Fruit fly (Drosophila melanogaster) whole organism, embryonic: ENCODE data around the gene CG7556.

ENCODE experiments used
- B-H1 ChIP-seq: fragments of 200-800 bp; sonication (Bioruptor generic); IDR thresholded peaks from 3 replicates; pipeline ENCODE4 v1.3.6; 2022; ENCODE audit warnings: missing biosample characterization, missing genetic modification characterization
- CG11723 ChIP-seq: fragments of 200-800 bp; sonication (Bioruptor generic); optimal IDR thresholded peaks from 2 replicates; lab custom pipeline; 2017; ENCODE audit warnings: missing biosample characterization, mild to moderate bottlenecking, missing genetic modification characterization
- CG12236 ChIP-seq: fragments of 200-800 bp; sonication (Bioruptor generic); optimal IDR thresholded peaks from 2 replicates; lab custom pipeline; 2016; ENCODE audit warnings: missing biosample characterization, missing genetic modification characterization
- CG12391 ChIP-seq: fragments of 200-800 bp; sonication (Bioruptor generic); optimal IDR thresholded peaks from 3 replicates; lab custom pipeline; 2018; ENCODE audit warnings: missing biosample characterization, mild to moderate bottlenecking, missing genetic modification characterization, moderate library complexity
- CG12744 ChIP-seq: fragments of 200-800 bp; sonication (Bioruptor generic); optimal IDR thresholded peaks from 2 replicates; lab custom pipeline; 2016; ENCODE audit warnings: missing biosample characterization, missing genetic modification characterization
- CG13123 ChIP-seq: fragments of 200-800 bp; sonication (Bioruptor generic); optimal IDR thresholded peaks from 2 replicates; lab custom pipeline; 2016; ENCODE audit warnings: missing biosample characterization, missing genetic modification characterization
- CG14441 ChIP-seq: fragments of 200-800 bp; sonication (Bioruptor generic); IDR thresholded peaks from 2 replicates; pipeline ENCODE4 v1.3.6; 2022; ENCODE audit warnings: missing biosample characterization, missing genetic modification characterization
- CG14965 ChIP-seq: fragments of 200-800 bp; sonication (Bioruptor generic); optimal IDR thresholded peaks from 2 replicates; lab custom pipeline; 2016; ENCODE audit warnings: missing biosample characterization, missing genetic modification characterization, borderline replicate concordance
- CG15269 ChIP-seq: fragments of 200-800 bp; sonication (Bioruptor generic); optimal IDR thresholded peaks from 2 replicates; lab custom pipeline; 2018; ENCODE audit warnings: missing biosample characterization, mild to moderate bottlenecking, missing genetic modification characterization, moderate library complexity
- CG17186 ChIP-seq: fragments of 200-800 bp; sonication (Bioruptor generic); optimal IDR thresholded peaks from 3 replicates; lab custom pipeline; 2017; ENCODE audit warnings: missing biosample characterization, missing genetic modification reagents, missing genetic modification characterization
- CG2678 ChIP-seq: fragments of 200-800 bp; sonication (Bioruptor generic); optimal IDR thresholded peaks from 3 replicates; lab custom pipeline; 2019; ENCODE audit warnings: missing biosample characterization, mild to moderate bottlenecking, missing genetic modification characterization, moderate library complexity
- CG3065 ChIP-seq: fragments of 200-800 bp; sonication (Bioruptor generic); optimal IDR thresholded peaks from 2 replicates; lab custom pipeline; 2016; ENCODE audit warnings: missing biosample characterization, missing genetic modification characterization
- CG31224 ChIP-seq: fragments of 200-800 bp; sonication (Bioruptor generic); IDR thresholded peaks from 2 replicates; pipeline ENCODE4 v1.3.6; 2022; ENCODE audit warnings: missing biosample characterization, missing genetic modification characterization
- CG32767 ChIP-seq: fragments of 200-800 bp; sonication (Bioruptor generic); IDR thresholded peaks from 2 replicates; pipeline ENCODE4 v1.3.6; 2022; ENCODE audit warnings: missing biosample characterization, missing genetic modification characterization
- CG34422 ChIP-seq: fragments of 200-800 bp; sonication (Bioruptor generic); IDR thresholded peaks from 3 replicates; pipeline ENCODE4 v1.3.6; 2022; ENCODE audit warnings: missing biosample characterization, missing genetic modification characterization
- CG6683 ChIP-seq: fragments of 200-800 bp; sonication (Bioruptor generic); optimal IDR thresholded peaks from 2 replicates; lab custom pipeline; 2017; ENCODE audit warnings: missing biosample characterization, mild to moderate bottlenecking, missing genetic modification characterization, missing genetic modification reagents
- CG6791 ChIP-seq: fragments of 200-800 bp; sonication (Bioruptor generic); IDR thresholded peaks from 3 replicates; pipeline ENCODE4 v1.3.6; 2022; ENCODE audit warnings: missing biosample characterization, missing genetic modification characterization; ENCODE audit not compliant: partially characterized antibody
- CG7357 ChIP-seq: fragments of 200-800 bp; sonication (Bioruptor generic); IDR thresholded peaks from 3 replicates; pipeline ENCODE4 v1.3.6; 2022; ENCODE audit warnings: missing biosample characterization, missing genetic modification characterization
- CG7786 ChIP-seq: fragments of 200-800 bp; sonication (Bioruptor generic); optimal IDR thresholded peaks from 2 replicates; lab custom pipeline; 2016; ENCODE audit warnings: missing biosample characterization, missing genetic modification characterization
- CG9215 ChIP-seq: fragments of 200-800 bp; sonication (Bioruptor generic); IDR thresholded peaks from 2 replicates; pipeline ENCODE4 v1.3.6; 2022; ENCODE audit warnings: missing biosample characterization, missing genetic modification characterization
- Dip3 ChIP-seq: fragments of 200-800 bp; sonication (Bioruptor generic); optimal IDR thresholded peaks from 3 replicates; lab custom pipeline; 2016; ENCODE audit warnings: missing biosample characterization, missing genetic modification characterization
- Dp ChIP-seq: fragments of 200-800 bp; sonication (Bioruptor generic); optimal IDR thresholded peaks from 2 replicates; lab custom pipeline; 2018; ENCODE audit warnings: missing biosample characterization, mild to moderate bottlenecking, missing genetic modification characterization, moderate library complexity
- Gsc ChIP-seq: fragments of 200-800 bp; sonication (Bioruptor generic); IDR thresholded peaks from 2 replicates; pipeline ENCODE4 v1.3.6; 2022; ENCODE audit warnings: missing biosample characterization, missing genetic modification characterization
- HLHmδ ChIP-seq: fragments of 200-800 bp; sonication (Bioruptor generic); optimal IDR thresholded peaks from 2 replicates; lab custom pipeline; 2018; ENCODE audit warnings: missing biosample characterization, mild to moderate bottlenecking, missing genetic modification characterization, moderate library complexity
- Jarid2 ChIP-seq: fragments of 200-800 bp; sonication (Bioruptor generic); optimal IDR thresholded peaks from 3 replicates; lab custom pipeline; 2017; ENCODE audit warnings: mild to moderate bottlenecking, missing biosample characterization, missing genetic modification reagents, missing genetic modification characterization
- Kr ChIP-seq: fragments of 200-800 bp; sonication (Bioruptor generic); optimal IDR thresholded peaks from 2 replicates; lab custom pipeline; 2017; ENCODE audit warnings: missing biosample characterization, mild to moderate bottlenecking, missing genetic modification characterization
- Mrtf ChIP-seq: fragments of 200-800 bp; sonication (Bioruptor generic); IDR thresholded peaks from 3 replicates; pipeline ENCODE4 v1.3.6; 2022; ENCODE audit warnings: missing biosample characterization, missing genetic modification characterization
- Ssrp ChIP-seq: fragments of 200-800 bp; sonication (Bioruptor generic); optimal IDR thresholded peaks from 2 replicates; lab custom pipeline; 2018; ENCODE audit warnings: missing biosample characterization, mild to moderate bottlenecking, missing genetic modification characterization, moderate library complexity
- Stat92E ChIP-seq, 3 experiments: fragments of >200 bp in 2 of 3; fragments of 200-800 bp in 1 of 3; sonication (Bioruptor generic) in 1 of 3; optimal IDR thresholded peaks; 2 replicates each; lab custom pipeline; 2017 to 2019; ENCODE audit warnings: missing biosample characterization in 3 of 3, missing genetic modification characterization in 3 of 3, mild to moderate bottlenecking in 1 of 3, moderate library complexity in 1 of 3
- amos ChIP-seq: fragments of 200-800 bp; sonication (Bioruptor generic); IDR thresholded peaks from 2 replicates; pipeline ENCODE4 v1.3.6; 2022; ENCODE audit warnings: missing biosample characterization, missing genetic modification characterization; ENCODE audit not compliant: partially characterized antibody
- bbx ChIP-seq: fragments of 200-800 bp; sonication (Bioruptor generic); IDR thresholded peaks from 2 replicates; pipeline ENCODE4 v1.3.6; 2022; ENCODE audit warnings: missing biosample characterization, missing genetic modification characterization; ENCODE audit not compliant: partially characterized antibody
- bsh ChIP-seq, 2 experiments: fragments of 200-800 bp; sonication (Bioruptor generic); optimal IDR thresholded peaks; 2 replicates each; lab custom pipeline; 2017 to 2018; ENCODE audit warnings: mild to moderate bottlenecking in 2 of 2, missing biosample characterization in 2 of 2, missing genetic modification characterization in 2 of 2, moderate library complexity in 1 of 2
- corto ChIP-seq: fragments of 200-800 bp; sonication (Bioruptor generic); optimal IDR thresholded peaks from 2 replicates; lab custom pipeline; 2016; ENCODE audit warnings: missing biosample characterization, mild to moderate bottlenecking, missing genetic modification characterization, moderate library complexity
- croc ChIP-seq: fragments of 200-800 bp; sonication (Bioruptor generic); conservative IDR thresholded peaks from 3 replicates; pipeline ENCODE4 v1.3.6; 2022; ENCODE audit warnings: missing biosample characterization, missing genetic modification characterization
- ems ChIP-seq: fragments of 200-800 bp; sonication (Bioruptor generic); optimal IDR thresholded peaks from 3 replicates; lab custom pipeline; 2016; ENCODE audit warnings: missing biosample characterization, missing genetic modification characterization
- ftz-f1 ChIP-seq: fragments of 200-800 bp; sonication (Bioruptor generic); optimal IDR thresholded peaks from 2 replicates; lab custom pipeline; 2016; ENCODE audit warnings: missing biosample characterization, missing genetic modification characterization
- grn ChIP-seq: fragments of 200-800 bp; sonication (Bioruptor generic); optimal IDR thresholded peaks from 3 replicates; lab custom pipeline; 2017; ENCODE audit warnings: missing biosample characterization, missing genetic modification characterization
- h ChIP-seq: fragments of >200 bp; optimal IDR thresholded peaks from 2 replicates; lab custom pipeline; 2017
- ind ChIP-seq: fragments of 200-800 bp; sonication (Bioruptor generic); optimal IDR thresholded peaks from 3 replicates; lab custom pipeline; 2016; ENCODE audit warnings: missing biosample characterization, missing genetic modification characterization
- pho ChIP-seq: fragments of 200-800 bp; sonication (Bioruptor generic); optimal IDR thresholded peaks from 2 replicates; lab custom pipeline; 2016; ENCODE audit warnings: missing biosample characterization, missing genetic modification characterization
- phol ChIP-seq: fragments of 200-800 bp; sonication (Bioruptor generic); optimal IDR thresholded peaks from 3 replicates; lab custom pipeline; 2018; ENCODE audit warnings: missing biosample characterization, mild to moderate bottlenecking, missing genetic modification characterization, moderate library complexity
- pros ChIP-seq: fragments of 200-800 bp; sonication (Bioruptor generic); optimal IDR thresholded peaks from 3 replicates; lab custom pipeline; 2019; ENCODE audit warnings: missing biosample characterization, mild to moderate bottlenecking, missing genetic modification characterization, moderate library complexity
- ro ChIP-seq: fragments of 200-800 bp; sonication (Bioruptor generic); IDR thresholded peaks from 2 replicates; pipeline ENCODE4 v1.3.6; 2022; ENCODE audit warnings: missing biosample characterization, missing genetic modification characterization
- sim ChIP-seq: fragments of 200-800 bp; sonication (Bioruptor generic); IDR thresholded peaks from 2 replicates; pipeline ENCODE4 v1.3.6; 2022; ENCODE audit warnings: missing biosample characterization, missing genetic modification characterization
- sna ChIP-seq: fragments of 200-800 bp; sonication (Bioruptor generic); IDR thresholded peaks from 2 replicates; pipeline ENCODE4 v1.3.6; 2022; ENCODE audit warnings: missing biosample characterization, missing genetic modification characterization; ENCODE audit not compliant: partially characterized antibody
- sr ChIP-seq: fragments of 200-800 bp; sonication (Bioruptor generic); IDR thresholded peaks from 3 replicates; pipeline ENCODE4 v1.3.6; 2022; ENCODE audit warnings: missing biosample characterization, missing genetic modification characterization
- stwl ChIP-seq: fragments of 200-800 bp; sonication (Bioruptor generic); optimal IDR thresholded peaks from 3 replicates; lab custom pipeline; 2018; ENCODE audit warnings: missing biosample characterization, mild to moderate bottlenecking, missing genetic modification characterization, moderate library complexity
- trh ChIP-seq: fragments of 200-800 bp; sonication (Bioruptor generic); optimal IDR thresholded peaks from 2 replicates; lab custom pipeline; 2016; ENCODE audit warnings: missing biosample characterization, missing genetic modification characterization
- usp ChIP-seq: fragments of >200 bp; optimal IDR thresholded peaks from 2 replicates; lab custom pipeline; 2017; ENCODE audit warnings: missing biosample characterization, missing genetic modification characterization
- wor ChIP-seq: fragments of 200-800 bp; sonication (Bioruptor generic); IDR thresholded peaks from 2 replicates; pipeline ENCODE4 v1.3.6; 2022; ENCODE audit warnings: missing biosample characterization, missing genetic modification characterization

CG7556 gene

DNA sequence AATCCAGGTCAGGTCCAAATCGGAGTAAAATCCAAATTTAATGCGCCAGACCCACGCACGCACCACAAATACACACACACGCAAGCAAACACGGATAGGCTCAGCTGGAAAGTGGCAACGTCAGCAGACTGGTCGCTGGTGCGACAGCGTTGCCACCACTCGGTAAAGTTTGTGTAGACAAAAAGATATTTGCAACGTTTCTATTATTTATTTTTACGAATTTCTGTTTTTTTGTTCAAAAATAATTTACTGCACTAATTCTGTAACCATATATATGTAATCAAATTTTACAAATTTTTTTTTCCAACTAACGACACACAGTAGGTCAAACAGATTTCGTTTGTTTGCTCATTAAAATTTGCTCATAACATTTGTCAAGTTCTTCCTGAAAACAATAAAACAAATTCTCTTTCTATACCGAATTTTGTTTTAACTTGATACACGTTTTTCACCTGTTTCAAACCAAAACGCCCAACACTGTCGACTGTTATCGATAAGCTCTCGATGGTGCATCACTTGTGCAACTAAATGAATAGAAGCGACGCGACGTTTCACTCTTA lies at the start of gene CG7556, which contains the start of gene CG7453 (continued):
- TF ChIP-seq Mrtf (no peak), sim (GFP tag; lab: Robert Waterston, UW) (no peak), Dp (GFP tag; lab: Kevin White, UChicago) (peak; percentile 14), pho (GFP tag; lab: Kevin White, UChicago) (peak; percentile 79), Jarid2 (GFP tag; lab: Kevin White, UChicago) (peak; percentile 45), CG12236 (GFP tag; lab: Kevin White, UChicago) (peak; percentile 65), ind (GFP tag; lab: Kevin White, UChicago) (peak; percentile 78), h (lab: Kevin White, UChicago) (no peak), pros (GFP tag; lab: Kevin White, UChicago) (no peak), bsh (GFP tag; optimal IDR thresholded peaks at IDR 0.05; lab: Kevin White, UChicago) (peak in 1 of 2 experiments; percentile 64), CG32767 (GFP tag; lab: Robert Waterston, UW) (peak; percentile 43; the same call in 1 of the 2 replicates), sr (GFP tag; lab: Robert Waterston, UW) (peak; percentile 78), CG11723 (GFP tag; lab: Kevin White, UChicago) (peak; percentile 44), CG14441 (peak; percentile 57; the same call in 1 of the 2 replicates), CG12744 (GFP tag; lab: Kevin White, UChicago) (peak; percentile 41), CG7357 (GFP tag; lab: Robert Waterston, UW) (peak; percentile 51; the same call in 2 of the 3 replicates), CG31224 (GFP tag; lab: Robert Waterston, UW) (peak; percentile 45), CG14965 (GFP tag; lab: Kevin White, UChicago) (no peak), wor (GFP tag; lab: Robert Waterston, UW) (peak; percentile 54; the same call in 1 of the 2 replicates), CG12391 (tag; lab: Kevin White, UChicago) (peak; percentile 89), grn (GFP tag; lab: Kevin White, UChicago) (peak; percentile 2), CG34422 (GFP tag; lab: Robert Waterston, UW) (peak; percentile 43; the same call in 1 of the 3 replicates), CG9215 (GFP tag; lab: Robert Waterston, UW) (peak; percentile 64), corto (GFP tag; lab: Kevin White, UChicago) (no peak), HLHmδ (no peak), B-H1 (GFP tag; lab: Robert Waterston, UW) (peak; percentile 27; the same call in 1 of the 3 replicates), amos (GFP tag; lab: Robert Waterston, UW) (no peak), Gsc (GFP tag; lab: Robert Waterston, UW) (no peak), CG6683 (peak; percentile 42), Ssrp (tag; lab: Kevin White, UChicago) (peak; percentile 70), phol (tag; lab: Kevin White, UChicago) (peak; percentile 80), CG3065 (GFP tag; lab: Kevin White, UChicago) (peak; percentile 56), usp (GFP tag; lab: Kevin White, UChicago) (no peak), Stat92E (GFP tag; optimal IDR thresholded peaks at IDR 0.05; lab: Kevin White, UChicago) (no peak), sna (GFP tag; lab: Robert Waterston, UW) (no peak), Dip3 (GFP tag; lab: Kevin White, UChicago) (peak; percentile 77), croc (GFP tag; lab: Robert Waterston, UW) (peak; percentile 56; the same call in 2 of the 3 replicates), ro (GFP tag; lab: Robert Waterston, UW) (no peak), trh (GFP tag; lab: Kevin White, UChicago) (no peak), ftz-f1 (GFP tag; lab: Kevin White, UChicago) (no peak), stwl (tag; lab: Kevin White, UChicago) (peak; percentile 2), CG6791 (GFP tag; lab: Robert Waterston, UW) (no peak), CG7786 (GFP tag; lab: Kevin White, UChicago) (peak; percentile 63), ems (GFP tag; lab: Kevin White, UChicago) (peak; percentile 71), Kr (GFP tag; lab: Kevin White, UChicago) (no peak), CG2678 (tag; lab: Kevin White, UChicago) (peak; percentile 79), bbx (GFP tag; lab: Robert Waterston, UW) (no peak), CG17186 (GFP tag; lab: Kevin White, UChicago) (peak; percentile 23), CG13123 (GFP tag; lab: Kevin White, UChicago) (peak; percentile 14), CG15269 (peak; percentile 77)
